Worm (Caenorhabditis elegans) whole organism, L2 larva: Measurements from ENCODE around the gene srt-22.

Experiments
- aly-2 ChIP-seq: fragments of 150-350 bp; optimal IDR thresholded peaks from 2 replicates; lab custom pipeline; 2014; ENCODE audit warnings: missing biosample characterization, missing genetic modification characterization
- ama-1 ChIP-seq: fragments of 150-350 bp; optimal IDR thresholded peaks from 2 replicates; lab custom pipeline; 2018; ENCODE audit warnings: inconsistent platforms
- ceh-82 ChIP-seq: fragments of 150-350 bp; optimal IDR thresholded peaks from 2 replicates; lab custom pipeline; 2014; ENCODE audit warnings: missing biosample characterization, missing genetic modification characterization
- egl-27 ChIP-seq: sonication (generic microtip); optimal IDR thresholded peaks from 3 replicates; lab custom pipeline; 2017; ENCODE audit warnings: missing biosample characterization, missing genetic modification reagents, missing genetic modification characterization
- sma-3 ChIP-seq: sonication (generic microtip); optimal IDR thresholded peaks from 2 replicates; lab custom pipeline; 2016; ENCODE audit warnings: missing genetic modification reagents, missing genetic modification characterization, missing compliant biosample characterization
- ztf-11 ChIP-seq: sonication (generic microtip); optimal IDR thresholded peaks from 2 replicates; lab custom pipeline; 2017; ENCODE audit warnings: missing biosample characterization, missing genetic modification characterization

ce11 chrV:15323417-15323816 is 7.7 kb upstream of the srt-22 start:
- TF ChIP-seq egl-27 (tag; lab: Kevin White, UChicago) (no peak), ama-1 (lab: Kevin White, UChicago) (no peak), aly-2 (no peak), ceh-82 (tag; lab: Kevin White, UChicago) (no peak), sma-3 (GFP tag; lab: Kevin White, UChicago) (no peak), ztf-11 (no peak)
